Fruit fly (Drosophila melanogaster) S2 (cell line): ENCODE data around the gene Piezo.

Experiments
- CG8478 ChIP-seq: fragments of >200 bp; optimal IDR thresholded peaks from 2 replicates; lab custom pipeline; 2018
- CTCF ChIP-seq, 2 experiments: fragments of >200 bp; optimal IDR thresholded peaks; 2 replicates each; lab custom pipeline; 2018

DNA sequence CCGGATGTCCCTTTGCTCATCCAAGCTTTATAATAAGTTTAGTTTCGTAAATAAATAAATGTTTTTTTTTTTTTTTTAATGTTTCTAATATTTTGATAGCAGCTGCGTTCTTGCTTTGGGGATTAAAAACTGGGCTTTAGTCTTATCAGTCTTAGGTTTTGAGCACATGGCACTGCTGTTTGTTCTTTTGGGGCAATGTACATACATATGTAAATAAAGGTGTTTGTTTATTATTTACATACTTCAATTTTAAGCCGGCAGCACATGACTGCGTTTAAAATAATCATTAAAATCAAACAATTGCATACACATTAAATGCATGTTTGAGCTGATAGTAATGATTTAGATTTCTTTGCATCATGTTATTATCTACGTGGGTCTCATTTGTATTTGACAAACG, 1.3 kb downstream of the Piezo start:
- TF ChIP-seq CG8478 (lab: Kevin White, UChicago) = no peak
- TF ChIP-seq CTCF (optimal IDR thresholded peaks at IDR 0.05; lab: Kevin White, UChicago) = no peak
